Fruit fly (Drosophila melanogaster) whole organism, embryonic: Measurements from ENCODE around the gene Prp5.

Source experiments
- Bgb ChIP-seq: fragments of 200-800 bp; sonication (Bioruptor generic); IDR thresholded peaks from 2 replicates; pipeline ENCODE4 v1.3.6; 2022; ENCODE audit warnings: missing biosample characterization, missing genetic modification characterization; ENCODE audit not compliant: partially characterized antibody
- Bteb2 ChIP-seq: fragments of 200-800 bp; sonication (Bioruptor generic); optimal IDR thresholded peaks from 2 replicates; lab custom pipeline; 2016; ENCODE audit warnings: missing biosample characterization, missing genetic modification characterization
- CG10147 ChIP-seq: fragments of 200-800 bp; sonication (Bioruptor generic); optimal IDR thresholded peaks from 2 replicates; lab custom pipeline; 2019; ENCODE audit warnings: missing biosample characterization, mild to moderate bottlenecking, missing genetic modification characterization, moderate library complexity
- CG13894 ChIP-seq: fragments of 200-800 bp; sonication (Bioruptor generic); optimal IDR thresholded peaks from 3 replicates; lab custom pipeline; 2018; ENCODE audit warnings: missing biosample characterization, mild to moderate bottlenecking, missing genetic modification characterization, moderate library complexity
- CG15073 ChIP-seq: fragments of 200-800 bp; sonication (Bioruptor generic); optimal IDR thresholded peaks from 2 replicates; lab custom pipeline; 2016; ENCODE audit warnings: missing biosample characterization, missing genetic modification characterization
- CG1529 ChIP-seq: fragments of 200-800 bp; sonication (Bioruptor generic); optimal IDR thresholded peaks from 3 replicates; lab custom pipeline; 2018; ENCODE audit warnings: missing biosample characterization, missing genetic modification characterization
- CG15514 ChIP-seq: fragments of 200-800 bp; sonication (Bioruptor generic); optimal IDR thresholded peaks from 3 replicates; lab custom pipeline; 2017; ENCODE audit warnings: missing biosample characterization, missing genetic modification characterization, mild to moderate bottlenecking, moderate library complexity, missing genetic modification reagents
- CG17385 ChIP-seq: fragments of 200-800 bp; sonication (Bioruptor generic); optimal IDR thresholded peaks from 3 replicates; lab custom pipeline; 2018; ENCODE audit warnings: missing biosample characterization, mild to moderate bottlenecking, missing genetic modification characterization
- CG2129 ChIP-seq: fragments of 200-800 bp; sonication (Bioruptor generic); IDR thresholded peaks from 2 replicates; pipeline ENCODE4 v1.3.6; 2022; ENCODE audit warnings: missing biosample characterization, missing genetic modification characterization; ENCODE audit not compliant: partially characterized antibody
- CG32532 ChIP-seq: fragments of 200-800 bp; sonication (Bioruptor generic); IDR thresholded peaks from 2 replicates; pipeline ENCODE4 v1.3.6; 2022; ENCODE audit warnings: missing biosample characterization, missing genetic modification characterization
- CG32767 ChIP-seq: fragments of 200-800 bp; sonication (Bioruptor generic); IDR thresholded peaks from 2 replicates; pipeline ENCODE4 v1.3.6; 2022; ENCODE audit warnings: missing biosample characterization, missing genetic modification characterization
- CG6689 ChIP-seq: fragments of 200-800 bp; sonication (Bioruptor generic); IDR thresholded peaks from 2 replicates; pipeline ENCODE4 v1.3.6; 2022; ENCODE audit warnings: missing biosample characterization, missing genetic modification characterization
- CG7745 ChIP-seq: fragments of 200-800 bp; sonication (Bioruptor generic); optimal IDR thresholded peaks from 2 replicates; lab custom pipeline; 2018; ENCODE audit warnings: missing biosample characterization, mild to moderate bottlenecking, missing genetic modification characterization, moderate library complexity
- Camta ChIP-seq: fragments of 200-800 bp; sonication (Bioruptor generic); optimal IDR thresholded peaks from 2 replicates; lab custom pipeline; 2016; ENCODE audit warnings: missing biosample characterization, missing genetic modification characterization
- Chrac-16 ChIP-seq: fragments of 200-800 bp; sonication (Bioruptor generic); optimal IDR thresholded peaks from 3 replicates; lab custom pipeline; 2016; ENCODE audit warnings: missing biosample characterization, missing genetic modification characterization
- CoRest ChIP-seq: fragments of 200-800 bp; sonication (Bioruptor generic); optimal IDR thresholded peaks from 3 replicates; lab custom pipeline; 2018; ENCODE audit warnings: missing biosample characterization, mild to moderate bottlenecking, missing genetic modification characterization, moderate library complexity
- CrebB ChIP-seq: fragments of 200-800 bp; sonication (Bioruptor generic); optimal IDR thresholded peaks from 3 replicates; lab custom pipeline; 2018; ENCODE audit warnings: missing biosample characterization, mild to moderate bottlenecking, missing genetic modification characterization
- Dref ChIP-seq: fragments of 200-800 bp; sonication (Bioruptor generic); IDR thresholded peaks from 2 replicates; pipeline ENCODE4 v1.3.6; 2022; ENCODE audit warnings: missing biosample characterization, missing genetic modification characterization
- Eip74EF ChIP-seq, 2 experiments: fragments of 200-800 bp in 1 of 2; fragments of >200 bp in 1 of 2; sonication (Bioruptor generic) in 1 of 2; optimal IDR thresholded peaks; 2 replicates each; lab custom pipeline; 2017 to 2019; ENCODE audit warnings: missing biosample characterization in 2 of 2, missing genetic modification characterization in 2 of 2, mild to moderate bottlenecking in 1 of 2, moderate library complexity in 1 of 2
- Fer3 ChIP-seq: fragments of 200-800 bp; sonication (Bioruptor generic); optimal IDR thresholded peaks from 2 replicates; lab custom pipeline; 2018; ENCODE audit warnings: missing biosample characterization, mild to moderate bottlenecking, missing genetic modification characterization, moderate library complexity
- Lhr ChIP-seq: fragments of 200-800 bp; sonication (Bioruptor generic); optimal IDR thresholded peaks from 3 replicates; lab custom pipeline; 2017; ENCODE audit warnings: mild to moderate bottlenecking, missing biosample characterization, missing genetic modification reagents, missing genetic modification characterization
- Lim3 ChIP-seq: fragments of 200-800 bp; sonication (Bioruptor generic); IDR thresholded peaks from 2 replicates; pipeline ENCODE4 v1.3.6; 2022; ENCODE audit warnings: missing biosample characterization, missing genetic modification characterization
- Mes4 ChIP-seq: fragments of 200-800 bp; sonication (Bioruptor generic); optimal IDR thresholded peaks from 2 replicates; lab custom pipeline; 2016; ENCODE audit warnings: missing biosample characterization, missing genetic modification characterization
- Poxn ChIP-seq: fragments of 200-800 bp; sonication (Bioruptor generic); IDR thresholded peaks from 2 replicates; pipeline ENCODE4 v1.3.6; 2022; ENCODE audit warnings: missing biosample characterization, missing genetic modification characterization
- Scr ChIP-seq: fragments of 200-800 bp; sonication (Bioruptor generic); IDR thresholded peaks from 2 replicates; pipeline ENCODE4 v1.3.6; 2022; ENCODE audit warnings: missing biosample characterization, missing genetic modification characterization; ENCODE audit not compliant: partially characterized antibody
- Stat92E ChIP-seq, 3 experiments: fragments of >200 bp in 2 of 3; fragments of 200-800 bp in 1 of 3; sonication (Bioruptor generic) in 1 of 3; optimal IDR thresholded peaks; 2 replicates each; lab custom pipeline; 2017 to 2019; ENCODE audit warnings: missing biosample characterization in 3 of 3, missing genetic modification characterization in 3 of 3, mild to moderate bottlenecking in 1 of 3, moderate library complexity in 1 of 3
- Taf1 ChIP-seq: fragments of 200-800 bp; sonication (Bioruptor generic); IDR thresholded peaks from 2 replicates; pipeline ENCODE4 v1.3.6; 2022; ENCODE audit warnings: missing biosample characterization, missing genetic modification characterization
- az2 ChIP-seq: fragments of 200-800 bp; sonication (Bioruptor generic); optimal IDR thresholded peaks from 3 replicates; lab custom pipeline; 2016; ENCODE audit warnings: missing biosample characterization, missing genetic modification characterization
- bbx ChIP-seq: fragments of 200-800 bp; sonication (Bioruptor generic); IDR thresholded peaks from 2 replicates; pipeline ENCODE4 v1.3.6; 2022; ENCODE audit warnings: missing biosample characterization, missing genetic modification characterization; ENCODE audit not compliant: partially characterized antibody
- br ChIP-seq: fragments of >200 bp; optimal IDR thresholded peaks from 2 replicates; lab custom pipeline; 2017
- chif ChIP-seq, 2 experiments: fragments of 200-800 bp; sonication (Bioruptor generic); optimal IDR thresholded peaks; 3 replicates each; lab custom pipeline; 2016; ENCODE audit warnings: missing biosample characterization in 2 of 2, missing genetic modification characterization in 2 of 2
- crp ChIP-seq, 2 experiments: fragments of 200-800 bp; sonication (Bioruptor generic); optimal IDR thresholded peaks; 2 replicates in 1 of 2; 3 replicates in 1 of 2; lab custom pipeline; 2017; ENCODE audit warnings: missing biosample characterization in 2 of 2, missing genetic modification characterization in 2 of 2, mild to moderate bottlenecking in 1 of 2, moderate library complexity in 1 of 2
- fd3F ChIP-seq: fragments of 200-800 bp; sonication (Bioruptor generic); optimal IDR thresholded peaks from 2 replicates; lab custom pipeline; 2018; ENCODE audit warnings: missing biosample characterization, mild to moderate bottlenecking, missing genetic modification characterization, moderate library complexity
- gce ChIP-seq: fragments of 200-800 bp; sonication (Bioruptor generic); IDR thresholded peaks from 3 replicates; pipeline ENCODE4 v1.3.6; 2022; ENCODE audit warnings: missing biosample characterization, missing genetic modification characterization
- inv ChIP-seq: fragments of 200-800 bp; sonication (Bioruptor generic); IDR thresholded peaks from 2 replicates; pipeline ENCODE4 v1.3.6; 2022; ENCODE audit warnings: missing biosample characterization, missing genetic modification characterization; ENCODE audit not compliant: partially characterized antibody
- lab ChIP-seq: fragments of 200-800 bp; sonication (Bioruptor generic); optimal IDR thresholded peaks from 3 replicates; lab custom pipeline; 2017; ENCODE audit warnings: missing biosample characterization, missing genetic modification characterization, mild to moderate bottlenecking, moderate library complexity, missing genetic modification reagents
- mirr ChIP-seq: fragments of 200-800 bp; sonication (Bioruptor generic); optimal IDR thresholded peaks from 3 replicates; lab custom pipeline; 2018; ENCODE audit warnings: missing biosample characterization, mild to moderate bottlenecking, missing genetic modification characterization
- mld ChIP-seq: fragments of 200-800 bp; sonication (Bioruptor generic); IDR thresholded peaks from 3 replicates; pipeline ENCODE4 v1.3.6; 2022; ENCODE audit warnings: missing biosample characterization, missing genetic modification characterization; ENCODE audit not compliant: partially characterized antibody
- nerfin-2 ChIP-seq: fragments of 200-800 bp; sonication (Bioruptor generic); IDR thresholded peaks from 2 replicates; pipeline ENCODE4 v1.3.6; 2022; ENCODE audit warnings: missing biosample characterization, missing genetic modification characterization; ENCODE audit not compliant: partially characterized antibody
- nmo ChIP-seq: fragments of 200-800 bp; sonication (Bioruptor generic); optimal IDR thresholded peaks from 2 replicates; lab custom pipeline; 2018; ENCODE audit warnings: missing biosample characterization, mild to moderate bottlenecking, missing genetic modification characterization, moderate library complexity
- odd ChIP-seq: fragments of 200-800 bp; sonication (Bioruptor generic); optimal IDR thresholded peaks from 2 replicates; lab custom pipeline; 2017; ENCODE audit warnings: missing biosample characterization, mild to moderate bottlenecking, missing genetic modification characterization
- ranshi ChIP-seq: fragments of 200-800 bp; sonication (Bioruptor generic); IDR thresholded peaks from 2 replicates; pipeline ENCODE4 v1.3.6; 2022; ENCODE audit warnings: missing biosample characterization, missing genetic modification characterization
- sc ChIP-seq, 3 experiments: fragments of >200 bp in 2 of 3; fragments of 200-800 bp in 1 of 3; sonication (Bioruptor generic) in 1 of 3; optimal IDR thresholded peaks; 2 replicates in 2 of 3; 3 replicates in 1 of 3; lab custom pipeline; 2017; ENCODE audit warnings: mild to moderate bottlenecking in 1 of 3, missing biosample characterization in 1 of 3, missing genetic modification characterization in 1 of 3, missing genetic modification reagents in 1 of 3
- sima ChIP-seq: fragments of 200-800 bp; sonication (Bioruptor generic); optimal IDR thresholded peaks from 2 replicates; lab custom pipeline; 2016; ENCODE audit warnings: missing biosample characterization, missing genetic modification characterization
- sob ChIP-seq: fragments of 200-800 bp; sonication (Bioruptor generic); IDR thresholded peaks from 2 replicates; pipeline ENCODE4 v1.3.6; 2022; ENCODE audit warnings: missing biosample characterization, missing genetic modification characterization
- stc ChIP-seq: fragments of 200-800 bp; sonication (Bioruptor generic); IDR thresholded peaks from 2 replicates; pipeline ENCODE4 v1.3.6; 2022; ENCODE audit warnings: missing biosample characterization, missing genetic modification characterization
- tio ChIP-seq: fragments of 200-800 bp; sonication (Bioruptor generic); optimal IDR thresholded peaks from 2 replicates; lab custom pipeline; 2017; ENCODE audit warnings: missing biosample characterization, missing genetic modification characterization, inconsistent platforms
- vfl ChIP-seq: fragments of 200-800 bp; sonication (Bioruptor generic); optimal IDR thresholded peaks from 2 replicates; lab custom pipeline; 2016; ENCODE audit warnings: missing biosample characterization, missing genetic modification characterization
- zen2 ChIP-seq: fragments of 200-800 bp; sonication (Bioruptor generic); IDR thresholded peaks from 3 replicates; pipeline ENCODE4 v1.3.6; 2022; ENCODE audit warnings: missing biosample characterization, missing genetic modification characterization; ENCODE audit not compliant: partially characterized antibody

Prp5 gene

DNA sequence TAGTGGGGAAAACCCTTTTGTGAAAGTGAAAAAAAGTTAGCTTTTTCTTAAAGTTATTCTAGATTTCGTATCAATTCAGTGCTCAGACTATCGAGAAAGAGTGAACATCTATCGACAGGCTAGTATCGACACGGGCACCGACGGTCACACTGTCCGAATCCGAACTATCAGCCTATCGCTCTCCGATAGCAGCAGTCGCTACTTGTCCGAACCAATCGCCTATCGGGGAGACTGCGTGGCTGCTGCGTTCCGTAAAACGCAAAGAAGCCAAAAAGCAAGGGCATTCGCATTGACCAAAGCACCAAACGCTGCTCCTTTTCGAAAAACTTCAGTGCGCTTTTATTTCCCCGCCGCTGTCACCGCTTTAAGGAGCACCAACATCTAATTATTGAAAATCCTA lies 25.7 kb upstream of the Prp5 start, which contains the start of gene Top1 (continued):
- TF ChIP-seq gce (GFP tag; lab: Robert Waterston, UW) (peak; percentile 63; the same call in 1 of the 3 replicates), sima (no peak), nerfin-2 (GFP tag; lab: Robert Waterston, UW) (peak; percentile 92), CG15073 (GFP tag; lab: Kevin White, UChicago) (no peak), crp (GFP tag; optimal IDR thresholded peaks at IDR 0.05; lab: Kevin White, UChicago) (peak in 1 of 2 experiments; percentile 7), CG2129 (peak; percentile 91), Bteb2 (GFP tag; lab: Kevin White, UChicago) (no peak), sc (optimal IDR thresholded peaks at IDR 0.05; lab: Kevin White, UChicago) (no peak), sc (GFP tag; optimal IDR thresholded peaks at IDR 0.05; lab: Kevin White, UChicago) (no peak), lab (GFP tag; lab: Kevin White, UChicago) (peak; percentile 64), sob (GFP tag; lab: Robert Waterston, UW) (peak; percentile 56), Chrac-16 (GFP tag; lab: Kevin White, UChicago) (no peak), fd3F (GFP tag; lab: Kevin White, UChicago) (no peak), Scr (peak; percentile 92), tio (GFP tag; lab: Kevin White, UChicago) (no peak), CG17385 (GFP tag; lab: Kevin White, UChicago) (no peak), CG32532 (GFP tag; lab: Robert Waterston, UW) (peak; percentile 65), CoRest (tag; lab: Kevin White, UChicago) (peak; percentile 30), CG1529 (no peak), Stat92E (GFP tag; optimal IDR thresholded peaks at IDR 0.05; lab: Kevin White, UChicago) (peak in 1 of 3 experiments; percentile 2), CG7745 (tag; lab: Kevin White, UChicago) (no peak), Fer3 (tag; lab: Kevin White, UChicago) (peak; percentile 10), odd (GFP tag; lab: Kevin White, UChicago) (no peak), chif (GFP tag; optimal IDR thresholded peaks at IDR 0.05; lab: Kevin White, UChicago) (peak in 1 of 2 experiments; percentile 9), Taf1 (GFP tag; lab: Robert Waterston, UW) (no peak), br (lab: Kevin White, UChicago) (no peak), Eip74EF (GFP tag; optimal IDR thresholded peaks at IDR 0.05; lab: Kevin White, UChicago) (no peak), zen2 (GFP tag; lab: Robert Waterston, UW) (peak; percentile 96), Mes4 (GFP tag; lab: Kevin White, UChicago) (no peak), Lim3 (GFP tag; lab: Robert Waterston, UW) (no peak), bbx (GFP tag; lab: Robert Waterston, UW) (peak; percentile 98), CG10147 (no peak), Lhr (GFP tag; lab: Kevin White, UChicago) (peak; percentile 16), inv (peak; percentile 94), Poxn (GFP tag; lab: Robert Waterston, UW) (no peak), mirr (GFP tag; lab: Kevin White, UChicago) (peak; percentile 15), Dref (GFP tag; lab: Robert Waterston, UW) (peak; percentile 96), CG13894 (tag; lab: Kevin White, UChicago) (peak; percentile 34), Camta (no peak), CG32767 (GFP tag; lab: Robert Waterston, UW) (peak; percentile 17; the same call in 1 of the 2 replicates), nmo (peak; percentile 43), mld (peak; percentile 96), vfl (GFP tag; lab: Kevin White, UChicago) (no peak), stc (no peak), CG15514 (GFP tag; lab: Kevin White, UChicago) (peak; percentile 89), az2 (GFP tag; lab: Kevin White, UChicago) (no peak), CG6689 (GFP tag; lab: Robert Waterston, UW) (no peak), ranshi (peak; percentile 47; the same call in 1 of the 2 replicates), CrebB (tag; lab: Kevin White, UChicago) (no peak), Bgb (GFP tag; lab: Robert Waterston, UW) (peak; percentile 99)
